Fruit fly (Drosophila melanogaster): ENCODE results near the gene Cubn.

The Cubn gene

DNA sequence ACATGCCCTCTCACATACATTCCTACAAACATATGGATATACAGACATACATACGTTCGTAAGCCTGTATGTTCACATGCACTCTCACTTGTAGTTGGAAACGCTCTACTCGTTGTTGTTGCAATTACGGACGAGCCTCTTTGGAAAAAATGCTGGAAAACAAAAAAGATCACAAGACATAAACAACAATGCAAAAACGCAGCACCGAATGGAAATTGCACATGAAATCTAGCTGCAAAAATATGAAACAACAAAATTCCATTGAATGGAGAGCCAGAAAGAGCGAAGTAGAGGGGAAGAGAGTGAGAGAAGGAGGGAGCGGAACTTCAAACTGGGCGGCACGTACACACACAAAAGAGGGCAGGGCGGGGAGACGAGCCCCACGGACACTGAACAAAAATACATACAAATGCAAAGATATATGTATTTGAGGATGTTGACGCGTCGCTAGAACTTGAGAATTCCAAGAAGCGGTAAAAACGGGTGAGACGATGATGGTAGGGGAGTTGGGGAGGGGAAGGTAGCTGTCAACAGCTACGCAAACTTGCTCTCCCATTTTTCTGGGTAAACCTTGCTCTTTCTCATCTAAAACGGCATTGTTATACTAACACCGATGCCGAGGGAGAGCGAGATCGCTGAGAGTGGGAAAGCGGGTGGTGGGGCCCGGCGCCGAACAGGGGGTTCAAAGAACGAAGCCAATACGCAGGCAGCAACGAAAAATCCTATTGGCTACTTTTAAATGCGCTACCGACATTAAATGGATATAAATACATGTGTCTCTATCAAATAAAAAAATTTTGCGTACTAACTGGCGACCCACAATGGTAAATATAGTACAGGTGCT, 13.2 kb upstream of the Cubn start (continued):
- TF ChIP-seq CG11294 (GFP tag; IDR thresholded peaks at IDR 0.05), result no peak
- no peak for TF ChIP-seq net (GFP tag; optimal IDR thresholded peaks at IDR 0.05)
- TF ChIP-seq CG6808 (GFP tag; optimal IDR thresholded peaks at IDR 0.05), result no peak
- peak; percentile 31 for TF ChIP-seq fd59A (GFP tag; optimal IDR thresholded peaks at IDR 0.05)
- no peak; the same call in 1 of the 3 replicates for TF ChIP-seq CG8119 (GFP tag; IDR thresholded peaks at IDR 0.05)
- peak; percentile 50; the same call in 2 of the 3 replicates for TF ChIP-seq CG6163 (GFP tag; IDR thresholded peaks at IDR 0.05)
- no peak for TF ChIP-seq CG7368 (GFP tag; optimal IDR thresholded peaks at IDR 0.05)
- no peak for TF ChIP-seq CG31627 (GFP tag; optimal IDR thresholded peaks at IDR 0.05)
- TF ChIP-seq CG15336 (GFP tag; IDR thresholded peaks at IDR 0.05), result no peak; the same call in none of the 2 replicates
- peak; percentile 34 for TF ChIP-seq Ets96B (tag; optimal IDR thresholded peaks at IDR 0.05)
- TF ChIP-seq Sox15 (GFP tag; optimal IDR thresholded peaks at IDR 0.05), result peak; percentile 39
- no peak for TF ChIP-seq CG1621 (tag; optimal IDR thresholded peaks at IDR 0.05)
- no peak for TF ChIP-seq cyc (GFP tag; optimal IDR thresholded peaks at IDR 0.05)
- TF ChIP-seq CG6854 (GFP tag; optimal IDR thresholded peaks at IDR 0.05), result no peak
- TF ChIP-seq CG6276 (GFP tag; optimal IDR thresholded peaks at IDR 0.05), result peak; percentile 36
- no peak for TF ChIP-seq Met (GFP tag; optimal IDR thresholded peaks at IDR 0.05)
- TF ChIP-seq Ets21C (GFP tag; optimal IDR thresholded peaks at IDR 0.05), result no peak
- no peak for TF ChIP-seq CG34406 (GFP tag; optimal IDR thresholded peaks at IDR 0.05)
- TF ChIP-seq svp (GFP tag), result peak; percentile 82
- peak; percentile 35 for TF ChIP-seq pdm3 (GFP tag; optimal IDR thresholded peaks at IDR 0.05)
- TF ChIP-seq salr (GFP tag; optimal IDR thresholded peaks at IDR 0.05), result no peak
- peak; percentile 54 for TF ChIP-seq CG3032 (tag; optimal IDR thresholded peaks at IDR 0.05)
- no peak for TF ChIP-seq CG8319 (GFP tag; optimal IDR thresholded peaks at IDR 0.05)
- no peak for TF ChIP-seq ss (GFP tag; optimal IDR thresholded peaks at IDR 0.05)

- TF ChIP-seq spab (GFP tag; optimal IDR thresholded peaks at IDR 0.05) (peak; percentile 93), topi (GFP tag; optimal IDR thresholded peaks at IDR 0.05) (peak; percentile 79), CG10669 (GFP tag; optimal IDR thresholded peaks at IDR 0.05) (peak; percentile 93), Hr4 (GFP tag; optimal IDR thresholded peaks at IDR 0.05) (peak; percentile 91), CG4318 (GFP tag; optimal IDR thresholded peaks at IDR 0.05) (peak; percentile 94), cyc (GFP tag; optimal IDR thresholded peaks at IDR 0.05) (peak; percentile 64), achi (GFP tag; optimal IDR thresholded peaks at IDR 0.05) (peak; percentile 94), CG9139 (GFP tag; optimal IDR thresholded peaks at IDR 0.05) (peak; percentile 87), Eip75B (GFP tag; optimal IDR thresholded peaks at IDR 0.05) (peak; percentile 87), CG16779 (tag; optimal IDR thresholded peaks at IDR 0.05) (peak; percentile 94), Ets21C (GFP tag; optimal IDR thresholded peaks at IDR 0.05) (peak; percentile 50), CG6792 (GFP tag; optimal IDR thresholded peaks at IDR 0.05) (peak; percentile 88), CG32006 (GFP tag; optimal IDR thresholded peaks at IDR 0.05) (peak; percentile 98), pdm3 (GFP tag; optimal IDR thresholded peaks at IDR 0.05) (peak; percentile 88), CG6163 (GFP tag; IDR thresholded peaks at IDR 0.05) (peak; percentile 94), ss (GFP tag; optimal IDR thresholded peaks at IDR 0.05) (peak; percentile 94), fd85E (GFP tag; optimal IDR thresholded peaks at IDR 0.05) (peak; percentile 42), fd59A (GFP tag; optimal IDR thresholded peaks at IDR 0.05) (peak; percentile 94), Eip78C (GFP tag) (peak; percentile 95), CG8119 (GFP tag; IDR thresholded peaks at IDR 0.05) (peak; percentile 99), CG6854 (GFP tag; optimal IDR thresholded peaks at IDR 0.05) (peak; percentile 33), CG11294 (GFP tag; IDR thresholded peaks at IDR 0.05) (peak; percentile 91), CG6276 (GFP tag; optimal IDR thresholded peaks at IDR 0.05) (peak; percentile 96), OdsH (GFP tag; optimal IDR thresholded peaks at IDR 0.05) (peak; percentile 92), lz (GFP tag; optimal IDR thresholded peaks at IDR 0.05) (peak; percentile 72), Sox15 (GFP tag; optimal IDR thresholded peaks at IDR 0.05) (peak; percentile 70), CG15336 (GFP tag; IDR thresholded peaks at IDR 0.05) (peak; percentile 97), vri (GFP tag; optimal IDR thresholded peaks at IDR 0.05) (peak; percentile 54), dsx (GFP tag; optimal IDR thresholded peaks at IDR 0.05; ENCODE audit: poor library complexity, severe bottlenecking) (peak; percentile 92), Hr38 (GFP tag; optimal IDR thresholded peaks at IDR 0.05) (no peak), esn (GFP tag; optimal IDR thresholded peaks at IDR 0.05) (peak; percentile 81), CG3919 (GFP tag; optimal IDR thresholded peaks at IDR 0.05) (peak; percentile 91), CG31627 (GFP tag; optimal IDR thresholded peaks at IDR 0.05) (peak; percentile 33), acj6 (GFP tag; optimal IDR thresholded peaks at IDR 0.05) (peak; percentile 91), CG8632 (GFP tag; optimal IDR thresholded peaks at IDR 0.05) (peak; percentile 84)
These were observed 12.5 kb upstream of the Cubn start for dm6 chrX:9583440-9584103.
